Fruit fly (Drosophila melanogaster): ENCODE data around the gene CG42521.

CG42521 gene

DNA sequence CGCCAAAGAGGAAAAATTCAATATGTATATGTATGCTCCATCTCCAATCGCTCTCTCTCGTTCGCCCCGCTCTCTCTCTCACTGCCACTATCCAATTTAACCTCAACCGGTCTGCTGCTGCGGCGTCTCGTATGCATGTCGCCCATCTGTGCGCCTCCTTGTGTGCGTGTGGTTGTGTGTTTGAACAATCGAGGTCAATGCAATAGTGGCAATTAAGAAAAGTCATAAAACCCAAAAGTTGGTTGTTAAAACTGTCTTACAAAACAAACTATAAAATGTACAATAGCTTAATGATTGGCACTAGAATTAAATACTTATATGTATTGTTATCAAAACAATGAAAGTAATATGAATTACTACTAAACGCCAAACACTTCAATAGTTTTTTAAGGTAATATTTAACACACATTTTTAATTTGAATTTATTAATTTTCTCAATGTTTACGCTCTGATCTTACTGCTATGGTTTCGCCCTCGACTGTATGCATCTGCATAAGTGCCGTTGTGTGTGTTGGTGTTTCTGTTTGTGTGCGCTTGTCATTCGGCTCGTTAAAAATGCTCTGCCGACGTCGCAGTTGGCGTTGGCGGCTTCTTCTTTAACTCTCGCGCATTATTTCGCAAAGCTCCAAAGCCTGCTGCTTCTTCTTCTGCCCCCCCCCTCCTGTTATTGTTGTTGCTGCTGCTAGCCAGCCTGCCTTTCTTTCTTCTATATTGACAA is 42.2 kb upstream of the CG42521 start (continued):
- peak; percentile 96 to 97 for TF ChIP-seq bsh (GFP tag; optimal IDR thresholded peaks at IDR 0.05)
- peak; percentile 66; the same call in 1 of the 2 replicates for TF ChIP-seq MBD-R2 (GFP tag; IDR thresholded peaks at IDR 0.05)
- peak; percentile 86 for TF ChIP-seq ap (GFP tag; IDR thresholded peaks at IDR 0.05)
- no peak for TF ChIP-seq Hr39 (optimal IDR thresholded peaks at IDR 0.05)
- TF ChIP-seq CG11093 (GFP tag; IDR thresholded peaks at IDR 0.05): peak; percentile 89
- TF ChIP-seq CG15073 (GFP tag; optimal IDR thresholded peaks at IDR 0.05): peak; percentile 79
- TF ChIP-seq Vsx1 (GFP tag; optimal IDR thresholded peaks at IDR 0.05): peak; percentile 96
- peak; percentile 91 for TF ChIP-seq wor (GFP tag; IDR thresholded peaks at IDR 0.05)
- peak; percentile 78 for TF ChIP-seq Atf3 (GFP tag; optimal IDR thresholded peaks at IDR 0.05)
- peak; percentile 99 for TF ChIP-seq CG7556 (GFP tag; optimal IDR thresholded peaks at IDR 0.05)
- TF ChIP-seq CG11723 (GFP tag; optimal IDR thresholded peaks at IDR 0.05): peak; percentile 97
- peak; percentile 89 for TF ChIP-seq D19B (GFP tag; optimal IDR thresholded peaks at IDR 0.05)
- TF ChIP-seq lmd (GFP tag; IDR thresholded peaks at IDR 0.05): peak; percentile 95
- 0 out of 2 replicates have a peak, but pooled peaks have one; percentile 57 for TF ChIP-seq CG16779 (GFP tag; IDR thresholded peaks at IDR 0.05)
- peak; percentile 99 for TF ChIP-seq dmrt99B (tag; optimal IDR thresholded peaks at IDR 0.05)
- TF ChIP-seq CG12659 (GFP tag; optimal IDR thresholded peaks at IDR 0.05): peak; percentile 99
- peak; percentile 95 for TF ChIP-seq Hand (GFP tag; optimal IDR thresholded peaks at IDR 0.05)
- TF ChIP-seq CG8359 (GFP tag; optimal IDR thresholded peaks at IDR 0.05; ENCODE audit: borderline replicate concordance): peak; percentile 91
- peak in 2 of 3 experiments; percentile 73 to 98 for TF ChIP-seq Stat92E (GFP tag; optimal IDR thresholded peaks at IDR 0.05)
- peak; percentile 97 for TF ChIP-seq CG16815 (GFP tag; optimal IDR thresholded peaks at IDR 0.05)
- no peak for TF ChIP-seq CG2129 (GFP tag; IDR thresholded peaks at IDR 0.05; ENCODE audit: partially characterized antibody)
- TF ChIP-seq unc-4 (GFP tag; IDR thresholded peaks at IDR 0.05; ENCODE audit: partially characterized antibody): no peak
- peak; percentile 96 for TF ChIP-seq Lhr (GFP tag; optimal IDR thresholded peaks at IDR 0.05)
- peak; percentile 98 for TF ChIP-seq dmrt11E (tag; optimal IDR thresholded peaks at IDR 0.05)
- TF ChIP-seq fd3F (GFP tag; optimal IDR thresholded peaks at IDR 0.05): peak; percentile 95
- peak; percentile 83 for TF ChIP-seq MTF-1 (GFP tag; optimal IDR thresholded peaks at IDR 0.05; ENCODE audit: borderline replicate concordance)
- TF ChIP-seq CG18599 (GFP tag; optimal IDR thresholded peaks at IDR 0.05): peak; percentile 96
- TF ChIP-seq Gug (GFP tag; IDR thresholded peaks at IDR 0.05): peak; percentile 79
- peak; percentile 97 for TF ChIP-seq CG6854 (GFP tag; optimal IDR thresholded peaks at IDR 0.05)
- TF ChIP-seq BtbVII (GFP tag; optimal IDR thresholded peaks at IDR 0.05): peak; percentile 95
- TF ChIP-seq MESR4 (GFP tag; optimal IDR thresholded peaks at IDR 0.05): peak; percentile 45
- TF ChIP-seq CG30020 (tag; optimal IDR thresholded peaks at IDR 0.05): peak; percentile 90
- peak; percentile 96 for TF ChIP-seq Hr3 (GFP tag; optimal IDR thresholded peaks at IDR 0.05)
- TF ChIP-seq gfzf (GFP tag; optimal IDR thresholded peaks at IDR 0.05): no peak
- TF ChIP-seq ranshi (GFP tag; IDR thresholded peaks at IDR 0.05): peak; percentile 81
- peak; percentile 90 for TF ChIP-seq CG17328 (GFP tag; IDR thresholded peaks at IDR 0.05)
- TF ChIP-seq run (tag; optimal IDR thresholded peaks at IDR 0.05): peak; percentile 98
- peak; percentile 64 for TF ChIP-seq zfh2 (GFP tag; optimal IDR thresholded peaks at IDR 0.05)
- TF ChIP-seq caup (GFP tag; optimal IDR thresholded peaks at IDR 0.05; ENCODE audit: severe bottlenecking): peak; percentile 95
- TF ChIP-seq tll (GFP tag; optimal IDR thresholded peaks at IDR 0.05): peak in 1 of 2 experiments; percentile 91
- TF ChIP-seq Mes4 (GFP tag; optimal IDR thresholded peaks at IDR 0.05): peak; percentile 84
- peak; percentile 90 for TF ChIP-seq CG12155 (GFP tag; optimal IDR thresholded peaks at IDR 0.05)
- TF ChIP-seq Poxn (GFP tag; IDR thresholded peaks at IDR 0.05): peak; percentile 55; the same call in 1 of the 2 replicates
- TF ChIP-seq Fer3 (tag; optimal IDR thresholded peaks at IDR 0.05): peak; percentile 95
- TF ChIP-seq CG4328 (GFP tag; optimal IDR thresholded peaks at IDR 0.05): peak; percentile 98
- peak; percentile 76 for TF ChIP-seq mam (GFP tag; optimal IDR thresholded peaks at IDR 0.05)
- TF ChIP-seq Ravus (GFP tag; IDR thresholded peaks at IDR 0.05): peak; percentile 65
